Worm (Caenorhabditis elegans) whole organism, midembryonic: ENCODE data around the gene egl-20.

Experiments used
- klf-2 ChIP-seq: fragments of 200-800 bp; sonication (Bioruptor generic); conservative IDR thresholded peaks from 2 replicates; pipeline ENCODE4 v1.3.6; 2022; ENCODE audit warnings: missing genetic modification reagents, missing genetic modification characterization, missing compliant biosample characterization
- ztf-23 ChIP-seq: fragments of 200-800 bp; sonication (Bioruptor generic); IDR thresholded peaks from 2 replicates; pipeline ENCODE4 v1.3.6; 2022; ENCODE audit warnings: missing genetic modification reagents, missing genetic modification characterization, missing compliant biosample characterization

DNA sequence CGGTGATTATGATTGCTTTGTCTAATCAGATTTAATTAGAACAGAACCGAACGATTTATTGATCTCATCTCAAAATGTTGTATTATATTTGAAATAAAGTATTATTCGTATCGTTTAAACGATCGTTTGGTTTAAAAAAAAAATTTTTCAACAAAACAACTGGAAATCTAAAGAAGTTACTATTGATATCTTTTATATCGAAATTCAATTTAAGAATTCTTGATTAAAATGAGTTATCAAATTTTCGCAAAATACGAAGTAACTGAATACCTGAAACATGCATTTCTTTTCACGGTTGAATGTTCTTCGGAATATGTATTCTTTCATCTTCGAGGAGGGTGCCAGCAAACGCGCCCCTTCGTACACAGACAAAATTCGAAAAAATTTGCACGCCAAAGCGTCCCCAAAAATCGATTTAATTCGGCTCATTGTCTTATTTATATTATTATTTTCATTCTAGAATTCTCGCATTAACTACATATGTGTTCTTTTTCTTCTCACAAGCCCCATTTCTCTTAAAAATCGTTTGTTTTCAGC is 42.7 kb upstream of the egl-20 start, which contains the start of gene npp-1:
- TF ChIP-seq klf-2 (GFP tag; lab: Robert Waterston, UW) (no peak), ztf-23 (GFP tag; lab: Robert Waterston, UW) (no peak)
